Worm (Caenorhabditis elegans) whole organism, late embryonic: ENCODE data around the gene nhr-87.
"Not testable (repeated sequence)": the region's sequence is repeated elsewhere in the genome, so short reads cannot be mapped to it uniquely, and the experiment has no call there.

Source experiments
- C38D4.7 ChIP-seq: fragments of 200-800 bp; sonication (Bioruptor generic); optimal IDR thresholded peaks from 2 replicates; lab custom pipeline; 2018; ENCODE audit warnings: mild to moderate bottlenecking, missing genetic modification characterization, moderate library complexity, missing compliant biosample characterization
- F13H6.1 ChIP-seq: sonication (generic microtip); optimal IDR thresholded peaks from 2 replicates; lab custom pipeline; 2016; ENCODE audit warnings: missing genetic modification characterization, missing compliant biosample characterization
- K09A11.1 ChIP-seq: sonication (generic microtip); optimal IDR thresholded peaks from 2 replicates; lab custom pipeline; 2017; ENCODE audit warnings: antibody characterized with exemption, mild to moderate bottlenecking, missing genetic modification characterization, missing compliant biosample characterization; ENCODE audit not compliant: insufficient read depth
- Y22D7AL.16 ChIP-seq: sonication (generic microtip); optimal IDR thresholded peaks from 2 replicates; lab custom pipeline; 2016; ENCODE audit warnings: missing genetic modification characterization, missing compliant biosample characterization
- ceh-18 ChIP-seq: sonication (generic microtip); optimal IDR thresholded peaks from 2 replicates; lab custom pipeline; 2016; ENCODE audit warnings: missing genetic modification characterization, missing compliant biosample characterization
- ceh-19 ChIP-seq: fragments of 200-800 bp; sonication (Bioruptor generic); optimal IDR thresholded peaks from 2 replicates; lab custom pipeline; 2018; ENCODE audit warnings: mild to moderate bottlenecking, missing genetic modification characterization, missing compliant biosample characterization
- ceh-2 ChIP-seq: sonication (generic microtip); optimal IDR thresholded peaks from 2 replicates; lab custom pipeline; 2016; ENCODE audit warnings: missing genotype, missing genetic modification characterization, missing compliant biosample characterization
- ceh-24 ChIP-seq: sonication (generic microtip); optimal IDR thresholded peaks from 2 replicates; lab custom pipeline; 2016; ENCODE audit warnings: mild to moderate bottlenecking, missing genetic modification characterization, missing compliant biosample characterization
- ceh-30 ChIP-seq: fragments of 150-350 bp; optimal IDR thresholded peaks from 2 replicates; lab custom pipeline; 2014; ENCODE audit warnings: missing biosample characterization, missing genetic modification characterization
- ceh-34 ChIP-seq: sonication (generic microtip); optimal IDR thresholded peaks from 2 replicates; lab custom pipeline; 2016; ENCODE audit warnings: mild to moderate bottlenecking, missing genetic modification characterization, missing compliant biosample characterization
- ceh-45 ChIP-seq: fragments of 200-800 bp; sonication (Bioruptor generic); IDR thresholded peaks from 2 replicates; pipeline ENCODE4 v1.3.6; 2022; ENCODE audit warnings: missing genetic modification reagents, missing genetic modification characterization, missing compliant biosample characterization
- ceh-48 ChIP-seq: sonication (generic microtip); optimal IDR thresholded peaks from 2 replicates; lab custom pipeline; 2016; ENCODE audit warnings: missing genetic modification characterization, inconsistent platforms, missing compliant biosample characterization
- ceh-6 ChIP-seq: fragments of 200-800 bp; sonication (Bioruptor generic); optimal IDR thresholded peaks from 2 replicates; lab custom pipeline; 2018; ENCODE audit warnings: mild to moderate bottlenecking, missing genetic modification characterization, missing compliant biosample characterization
- ceh-9 ChIP-seq: sonication (generic microtip); optimal IDR thresholded peaks from 2 replicates; lab custom pipeline; 2016; ENCODE audit warnings: mild to moderate bottlenecking, missing genetic modification characterization, inconsistent platforms, missing compliant biosample characterization
- che-1 ChIP-seq: sonication (generic microtip); optimal IDR thresholded peaks from 2 replicates; lab custom pipeline; 2016; ENCODE audit warnings: mild to moderate bottlenecking, missing genetic modification characterization, missing compliant biosample characterization
- dmd-4 ChIP-seq: sonication (generic microtip); optimal IDR thresholded peaks from 2 replicates; lab custom pipeline; 2016; ENCODE audit warnings: borderline replicate concordance, missing genetic modification characterization, missing compliant biosample characterization
- dve-1 ChIP-seq: sonication (generic microtip); optimal IDR thresholded peaks from 2 replicates; lab custom pipeline; 2017; ENCODE audit warnings: antibody characterized with exemption, mild to moderate bottlenecking, missing genetic modification characterization, missing compliant biosample characterization
- elt-2 ChIP-seq: sonication (generic microtip); optimal IDR thresholded peaks from 2 replicates; lab custom pipeline; 2016; ENCODE audit warnings: missing genetic modification reagents, missing genetic modification characterization, missing compliant biosample characterization
- eyg-1 ChIP-seq: sonication (generic microtip); optimal IDR thresholded peaks from 2 replicates; lab custom pipeline; 2016; ENCODE audit warnings: missing genotype, missing genetic modification characterization, missing compliant biosample characterization
- fax-1 ChIP-seq: sonication (generic microtip); optimal IDR thresholded peaks from 2 replicates; lab custom pipeline; 2016; ENCODE audit warnings: missing genotype, missing genetic modification characterization, missing compliant biosample characterization
- gmeb-2 ChIP-seq: sonication (generic microtip); optimal IDR thresholded peaks from 2 replicates; lab custom pipeline; 2016; ENCODE audit warnings: missing genetic modification characterization, inconsistent platforms, missing compliant biosample characterization
- hlh-13 ChIP-seq: fragments of 200-800 bp; sonication (Bioruptor generic); optimal IDR thresholded peaks from 2 replicates; lab custom pipeline; 2018; ENCODE audit warnings: mild to moderate bottlenecking, missing genetic modification characterization, missing compliant biosample characterization
- hlh-30 ChIP-seq: sonication (generic microtip); optimal IDR thresholded peaks from 2 replicates; lab custom pipeline; 2017; ENCODE audit warnings: antibody characterized with exemption, missing genetic modification characterization, missing compliant biosample characterization; ENCODE audit not compliant: insufficient read depth
- hlh-6 ChIP-seq: sonication (generic microtip); optimal IDR thresholded peaks from 2 replicates; lab custom pipeline; 2016; ENCODE audit warnings: missing genotype, missing genetic modification characterization, missing compliant biosample characterization
- hlh-8 ChIP-seq: sonication (generic microtip); optimal IDR thresholded peaks from 2 replicates; lab custom pipeline; 2016; ENCODE audit warnings: missing genotype, missing genetic modification characterization, missing compliant biosample characterization
- mec-3 ChIP-seq: sonication (generic microtip); optimal IDR thresholded peaks from 2 replicates; lab custom pipeline; 2016; ENCODE audit warnings: borderline replicate concordance, missing genetic modification characterization, missing compliant biosample characterization
- nfya-1 ChIP-seq: sonication (generic microtip); optimal IDR thresholded peaks from 2 replicates; lab custom pipeline; 2017; ENCODE audit warnings: missing genetic modification characterization, mild to moderate bottlenecking, missing compliant biosample characterization, antibody characterized with exemption, moderate library complexity
- npax-4 ChIP-seq: sonication (generic microtip); optimal IDR thresholded peaks from 2 replicates; lab custom pipeline; 2016; ENCODE audit warnings: missing genetic modification characterization, missing compliant biosample characterization
- pax-1 ChIP-seq: fragments of 150-350 bp; optimal IDR thresholded peaks from 2 replicates; lab custom pipeline; 2014; ENCODE audit warnings: missing biosample characterization, missing genetic modification characterization
- pros-1 ChIP-seq: fragments of 150-350 bp; optimal IDR thresholded peaks from 2 replicates; lab custom pipeline; 2014; ENCODE audit warnings: missing biosample characterization, missing genetic modification reagents, missing genetic modification characterization
- rnt-1 ChIP-seq: sonication (generic microtip); optimal IDR thresholded peaks from 2 replicates; lab custom pipeline; 2016; ENCODE audit warnings: missing genetic modification characterization, missing compliant biosample characterization
- sox-2 ChIP-seq: fragments of 200-800 bp; sonication (Bioruptor generic); IDR thresholded peaks from 2 replicates; pipeline ENCODE4 v1.3.6; 2022; ENCODE audit warnings: missing genetic modification reagents, missing genetic modification characterization, missing compliant biosample characterization
- syd-9 ChIP-seq: sonication (generic microtip); optimal IDR thresholded peaks from 2 replicates; lab custom pipeline; 2016; ENCODE audit warnings: mild to moderate bottlenecking, missing genetic modification characterization, moderate library complexity, missing compliant biosample characterization
- tbx-2 ChIP-seq: sonication (generic microtip); optimal IDR thresholded peaks from 2 replicates; lab custom pipeline; 2016; ENCODE audit warnings: missing genetic modification characterization, missing compliant biosample characterization
- unc-86 ChIP-seq: sonication (generic microtip); optimal IDR thresholded peaks from 2 replicates; lab custom pipeline; 2016; ENCODE audit warnings: missing genetic modification characterization, missing compliant biosample characterization
- zip-5 ChIP-seq: sonication (generic microtip); optimal IDR thresholded peaks from 2 replicates; lab custom pipeline; 2016; ENCODE audit warnings: missing genetic modification characterization, missing compliant biosample characterization
- ztf-16 ChIP-seq: sonication (generic microtip); optimal IDR thresholded peaks from 2 replicates; lab custom pipeline; 2017; ENCODE audit warnings: missing genetic modification characterization, missing compliant biosample characterization

nhr-87 gene

DNA sequence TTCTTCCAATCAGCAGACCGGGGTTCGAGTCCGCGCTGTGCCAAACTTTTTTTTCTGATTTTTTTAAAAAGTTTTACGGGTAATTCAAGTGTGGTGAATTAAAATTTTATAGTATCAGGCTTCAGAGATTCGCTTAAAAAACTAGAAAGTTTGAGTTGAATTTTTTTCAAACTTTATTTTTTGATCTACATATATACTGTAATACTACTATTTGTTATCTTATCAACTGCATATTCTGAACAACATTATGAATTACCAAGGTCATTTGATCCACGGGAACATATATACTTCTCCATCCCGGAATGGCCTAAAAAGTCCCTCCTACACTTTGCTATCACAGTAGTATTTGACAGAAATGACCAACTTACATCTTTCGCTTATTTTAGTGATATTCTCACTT is 9.6 kb downstream of the nhr-87 start, which contains the start of gene Y41D4B.6 (continued):
- TF ChIP-seq hlh-6 (tag; lab: Kevin White, UChicago): no peak

DNA sequence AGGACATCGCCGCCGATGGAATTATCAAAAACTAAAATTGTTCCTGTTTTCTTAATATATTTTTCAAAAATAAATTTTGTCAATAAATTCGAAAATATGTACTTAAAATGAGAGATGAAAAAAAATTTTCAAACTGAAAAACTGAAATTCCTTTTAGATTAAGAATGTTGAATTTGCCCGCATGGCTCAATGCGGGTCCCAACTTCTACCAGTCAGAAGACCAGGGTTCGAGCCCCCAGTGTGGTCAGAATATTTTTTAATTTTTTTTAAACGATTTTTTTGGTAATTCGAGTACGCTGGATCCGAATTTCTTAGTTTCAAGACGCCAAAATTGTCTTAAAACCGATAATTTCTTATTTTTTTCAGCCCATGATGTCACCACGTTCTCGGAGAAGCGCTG is 13.5 kb downstream of the nhr-87 start:
- TF ChIP-seq pros-1 (tag; lab: Kevin White, UChicago): no peak
- TF ChIP-seq tbx-2 (tag; lab: Kevin White, UChicago): no peak
- no peak for TF ChIP-seq ceh-24 (tag; lab: Kevin White, UChicago)
- no peak for TF ChIP-seq ceh-18 (tag; lab: Kevin White, UChicago)
- TF ChIP-seq syd-9 (tag; lab: Kevin White, UChicago): no peak
- no peak for TF ChIP-seq ceh-48
- TF ChIP-seq ceh-2: no peak
- TF ChIP-seq C38D4.7: no peak
- no peak for TF ChIP-seq hlh-8 (tag; lab: Kevin White, UChicago)

DNA sequence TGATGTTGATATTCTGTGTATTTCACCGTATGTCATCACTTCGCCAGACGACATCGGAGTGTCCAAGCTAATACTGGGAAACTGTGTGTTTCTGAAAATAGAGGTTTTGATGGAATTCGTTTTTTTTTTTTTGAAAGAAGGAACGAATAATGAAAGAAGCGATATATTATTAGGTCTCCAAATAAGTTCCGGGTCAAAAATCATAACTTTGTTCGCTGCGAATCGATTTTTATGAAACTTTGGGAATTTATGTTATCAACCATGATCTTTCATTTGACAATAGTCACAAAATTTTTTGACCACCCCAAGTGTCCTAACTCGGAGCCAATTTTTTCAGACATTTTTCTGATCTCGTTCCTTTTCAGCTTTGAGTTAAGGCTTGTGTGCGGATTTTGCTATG is 21.4 kb downstream of the nhr-87 start, which contains the start of gene nhr-274:
TSS of gene nhr-274 (minus strand) at position 101 of the 400 bp plus-strand sequence.
- not testable (repeated sequence) for TF ChIP-seq Y22D7AL.16; che-1 (tag; lab: Kevin White, UChicago); ztf-16 (tag; lab: Kevin White, UChicago)

DNA sequence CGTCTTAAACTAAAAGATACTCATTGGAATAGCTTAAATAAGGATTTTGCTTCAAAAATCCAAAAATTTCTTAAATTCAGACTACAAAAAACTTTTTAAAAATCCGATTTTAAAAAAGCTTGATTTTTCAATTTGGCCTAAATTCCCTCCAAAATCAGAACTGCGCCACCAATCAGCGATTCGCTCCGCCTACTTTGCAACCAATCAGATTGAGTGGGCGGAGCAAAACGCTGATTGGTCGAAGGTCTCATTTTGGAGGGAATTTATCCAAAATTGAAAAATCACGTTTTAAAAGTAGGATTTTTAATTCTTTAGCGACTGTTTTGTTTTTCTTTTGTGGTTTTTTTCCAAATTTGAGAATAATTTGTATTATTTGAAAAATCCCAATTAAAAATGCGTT is 25.5 kb downstream of the nhr-87 start:
- no peak for TF ChIP-seq Y22D7AL.16
- TF ChIP-seq F13H6.1: no peak
- no peak for TF ChIP-seq zip-5 (tag; lab: Kevin White, UChicago)
- TF ChIP-seq nfya-1: peak; percentile 97
- no peak for TF ChIP-seq ceh-30

DNA sequence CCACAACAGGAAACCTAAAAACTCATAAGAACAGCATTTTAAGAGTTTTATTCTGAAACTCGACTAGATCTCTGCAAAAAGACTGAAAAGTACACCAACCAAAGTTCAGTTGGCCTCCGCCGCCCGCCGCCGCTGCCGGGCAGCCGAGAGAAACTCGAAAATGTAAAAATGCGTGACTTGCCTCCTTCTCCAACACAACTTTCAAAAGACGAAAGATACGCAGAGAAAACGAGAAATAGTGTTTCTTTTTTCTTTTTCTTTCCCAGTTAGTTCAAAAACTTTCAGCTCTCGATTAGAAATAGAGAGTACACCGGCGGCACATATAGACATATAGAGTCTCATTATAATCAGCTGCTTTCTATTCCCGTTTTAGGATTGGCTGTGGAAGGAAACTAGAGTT is 26.0 kb downstream of the nhr-87 start:
- TF ChIP-seq hlh-30 (peak; percentile 44), dve-1 (tag; lab: Kevin White, UChicago) (no peak)

DNA sequence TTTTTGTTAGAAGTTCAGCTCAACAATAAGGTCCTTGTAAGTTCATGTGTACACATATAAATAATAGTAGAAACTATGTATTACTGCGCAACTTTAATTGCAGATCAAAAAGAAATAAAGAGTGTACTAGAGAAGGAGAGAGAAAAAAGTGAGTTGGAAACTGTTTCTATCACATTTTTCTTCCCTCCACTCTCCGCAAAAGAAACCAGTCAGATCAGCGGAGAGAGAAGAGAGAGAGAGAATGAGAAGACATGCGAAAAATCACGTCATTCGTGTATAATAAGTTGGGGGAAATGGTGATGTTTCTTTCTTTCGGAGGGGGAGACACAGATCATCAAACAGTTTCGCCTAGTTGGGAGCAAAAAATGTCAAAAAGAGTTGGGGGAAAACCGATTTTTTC is 31.5 kb downstream of the nhr-87 start:
- TF ChIP-seq nfya-1 (peak; percentile 41), fax-1 (tag; lab: Kevin White, UChicago) (no peak)
- TF ChIP-seq, all 69 proteins: peak for 1

DNA sequence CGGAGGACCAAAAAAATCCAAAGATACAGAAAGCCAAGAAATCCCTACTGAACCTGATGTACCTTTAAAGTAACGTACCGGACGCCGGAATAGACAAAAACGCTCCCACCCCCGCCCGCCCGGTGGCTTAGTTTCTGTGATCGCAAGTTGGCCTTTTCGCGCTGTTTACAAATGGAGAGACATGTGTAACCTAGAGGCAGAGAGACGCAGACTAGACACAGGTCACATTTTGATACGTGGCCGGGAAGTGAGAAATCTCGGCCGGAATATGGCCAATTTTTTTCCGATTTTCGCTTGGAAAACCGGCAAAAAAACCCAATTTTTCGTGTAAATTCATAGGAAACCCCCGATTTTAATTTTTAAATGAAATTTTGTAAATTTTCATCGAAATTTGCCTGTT is 33.2 kb downstream of the nhr-87 start:
- no peak for TF ChIP-seq dmd-4 (tag; lab: Kevin White, UChicago)
- TF ChIP-seq ceh-19 (GFP tag; lab: Kevin White, UChicago): peak; percentile 16
- peak; percentile 36 for TF ChIP-seq hlh-30

DNA sequence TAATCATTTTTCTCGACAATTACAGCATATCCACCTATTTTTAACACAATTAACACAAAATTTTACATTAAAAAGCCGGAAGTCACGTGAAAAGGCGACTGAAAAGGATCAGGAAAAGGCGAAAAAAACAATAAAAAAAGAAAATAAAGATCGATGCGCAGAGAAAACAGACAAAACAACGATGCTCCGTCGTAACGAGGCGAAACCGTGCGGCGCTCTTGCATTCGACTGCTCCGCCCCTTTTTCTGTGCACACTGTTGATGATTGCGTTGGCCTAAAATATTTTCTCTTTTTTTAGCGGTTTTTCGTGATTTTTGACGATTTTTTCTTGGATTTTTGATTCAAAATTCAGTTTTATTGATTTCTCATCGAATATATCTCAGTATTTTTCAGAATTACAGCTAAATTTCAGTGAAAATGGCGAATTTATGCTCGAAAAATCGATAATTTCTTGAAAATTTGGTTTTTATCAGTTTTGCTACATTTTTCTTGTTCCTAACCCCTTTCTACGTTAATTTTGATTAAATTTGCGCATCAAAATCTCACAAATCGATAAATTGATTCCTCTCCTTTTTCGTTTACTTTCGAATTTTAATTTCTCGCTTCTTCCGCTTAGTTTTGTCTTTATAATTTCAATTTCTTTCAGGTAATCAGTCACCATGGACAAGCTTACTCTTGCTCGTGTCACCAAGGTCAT is 35.4 kb downstream of the nhr-87 start, which contains the start of gene rps-28:
TSS of gene rps-28 (plus strand) at position 647 of the 697 bp plus-strand sequence.
- TF ChIP-seq K09A11.1: peak; percentile 94
- TF ChIP-seq ceh-34 (tag; lab: Kevin White, UChicago): peak; percentile 96
- peak; percentile 39 for TF ChIP-seq hlh-13 (GFP tag; lab: Kevin White, UChicago)
- peak; percentile 61 for TF ChIP-seq ceh-6 (GFP tag; lab: Kevin White, UChicago)
- peak; percentile 42 for TF ChIP-seq hlh-6 (tag; lab: Kevin White, UChicago)
- TF ChIP-seq ceh-9: no peak
- peak; percentile 61 for TF ChIP-seq npax-4 (tag; lab: Kevin White, UChicago)
- peak; percentile 99 for TF ChIP-seq nfya-1
- TF ChIP-seq ceh-48: peak; percentile 76
- TF ChIP-seq fax-1 (tag; lab: Kevin White, UChicago): peak; percentile 73
- no peak for TF ChIP-seq mec-3 (tag; lab: Kevin White, UChicago)
- peak; percentile 97 for TF ChIP-seq elt-2
- TF ChIP-seq syd-9 (tag; lab: Kevin White, UChicago): peak; percentile 80
- TF ChIP-seq pax-1 (tag; lab: Kevin White, UChicago): peak; percentile 87
- TF ChIP-seq F13H6.1: peak; percentile 84
- peak; percentile 78 for TF ChIP-seq sox-2 (GFP tag; lab: Robert Waterston, UW)
- peak; percentile 91 for TF ChIP-seq unc-86 (tag; lab: Kevin White, UChicago)
- peak; percentile 97 for TF ChIP-seq rnt-1 (tag; lab: Kevin White, UChicago)
- TF ChIP-seq gmeb-2: peak; percentile 68
- peak; percentile 73 for TF ChIP-seq eyg-1 (tag; lab: Kevin White, UChicago)
- TF ChIP-seq ceh-18 (tag; lab: Kevin White, UChicago): peak; percentile 98
- peak; percentile 70 for TF ChIP-seq ceh-45 (GFP tag; lab: Robert Waterston, UW)
- TF ChIP-seq ceh-2: peak; percentile 76
